Worm (Caenorhabditis elegans): ENCODE results near the gene F32A5.4.

Gene F32A5.4

DNA sequence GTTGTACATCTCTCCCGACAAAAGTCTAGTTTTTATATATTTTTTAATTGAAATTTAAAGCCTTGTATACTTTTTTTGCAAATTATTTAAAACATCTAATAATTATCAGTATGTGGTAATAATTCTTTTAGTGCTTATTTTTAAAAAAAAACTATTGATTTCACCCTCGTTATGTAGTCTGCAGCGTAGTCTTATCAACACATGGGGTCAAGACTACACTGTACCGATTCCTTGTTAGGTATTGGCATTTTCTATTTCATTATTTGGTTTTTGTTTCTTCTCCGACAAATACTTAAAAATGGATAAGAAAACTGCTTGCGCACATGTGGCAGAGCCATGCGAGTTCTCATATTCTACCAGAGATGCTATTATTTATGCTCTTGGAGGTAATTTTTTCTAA is 32.9 kb upstream of the F32A5.4 start, which contains the start of gene maoc-1:
maoc-1 (plus strand) TSS at position 237 of the 400 bp plus-strand sequence.
- TF ChIP-seq pha-4 (tag; optimal IDR thresholded peaks at IDR 0.05): peak; percentile 41
- TF ChIP-seq pqm-1 (tag; optimal IDR thresholded peaks at IDR 0.05): peak; percentile 74
- TF ChIP-seq elt-2 (tag; optimal IDR thresholded peaks at IDR 0.05): peak; percentile 69
- no peak for TF ChIP-seq nhr-11 (tag; optimal IDR thresholded peaks at IDR 0.05)

DNA sequence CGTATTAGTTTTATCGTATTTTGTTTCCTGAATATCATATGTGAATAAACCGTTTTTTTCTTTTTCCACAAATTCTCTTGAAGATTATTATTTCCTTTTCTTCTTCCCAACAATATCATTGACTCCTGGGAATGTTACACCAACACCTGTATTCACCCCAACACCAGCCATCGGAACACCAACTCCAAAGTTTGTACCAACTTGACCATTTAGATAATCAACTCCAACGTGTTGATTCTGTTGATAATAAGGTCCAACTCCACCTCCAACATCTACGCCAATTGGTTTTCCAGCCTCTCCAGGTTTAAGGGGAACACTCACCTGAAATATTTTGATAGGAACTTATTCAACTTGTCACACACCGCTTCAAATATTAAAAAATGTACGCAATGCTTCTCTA is 31.5 kb upstream of the F32A5.4 start:
- TF ChIP-seq elt-2 (tag; optimal IDR thresholded peaks at IDR 0.05) (peak; percentile 8), tbx-2 (tag; optimal IDR thresholded peaks at IDR 0.05) (no peak), nhr-25 (tag; optimal IDR thresholded peaks at IDR 0.05) (no peak), fkh-10 (GFP tag; optimal IDR thresholded peaks at IDR 0.05) (no peak), pqm-1 (tag; optimal IDR thresholded peaks at IDR 0.05) (peak; percentile 8), nhr-12 (tag; optimal IDR thresholded peaks at IDR 0.05) (no peak), ceh-16 (tag; optimal IDR thresholded peaks at IDR 0.05) (no peak), sea-2 (GFP tag; optimal IDR thresholded peaks at IDR 0.05) (no peak), ama-1 (optimal IDR thresholded peaks at IDR 0.05) (no peak), eor-1 (tag; optimal IDR thresholded peaks at IDR 0.05) (no peak)

DNA sequence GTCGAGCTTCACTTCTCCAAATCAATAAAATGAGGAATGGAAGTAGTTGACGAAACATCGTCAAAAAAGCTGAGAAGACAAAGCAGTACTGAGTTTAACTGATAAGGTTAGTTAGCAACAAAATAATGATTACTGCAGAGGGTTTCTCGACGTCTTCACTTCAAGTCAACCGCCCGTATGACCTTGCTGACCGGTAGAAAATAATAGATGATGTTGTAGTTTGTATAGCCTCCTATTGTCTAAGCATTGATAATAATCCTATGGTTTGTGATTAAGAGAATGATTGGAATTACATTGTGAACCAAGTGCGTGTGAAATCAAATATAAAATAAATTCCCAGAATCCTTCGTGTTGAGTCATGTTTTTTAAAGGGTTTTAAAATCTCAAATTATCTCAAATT is 29.6 kb upstream of the F32A5.4 start, which contains the start of gene E04F6.6:
E04F6.6 (minus strand) TSS at position 258 of the 400 bp plus-strand sequence.
- TF ChIP-seq jun-1 (tag; optimal IDR thresholded peaks at IDR 0.05) (no peak), nfya-1 (tag; optimal IDR thresholded peaks at IDR 0.05; ENCODE audit: insufficient read depth) (no peak), nhr-25 (tag; optimal IDR thresholded peaks at IDR 0.05) (peak; percentile 16)

DNA sequence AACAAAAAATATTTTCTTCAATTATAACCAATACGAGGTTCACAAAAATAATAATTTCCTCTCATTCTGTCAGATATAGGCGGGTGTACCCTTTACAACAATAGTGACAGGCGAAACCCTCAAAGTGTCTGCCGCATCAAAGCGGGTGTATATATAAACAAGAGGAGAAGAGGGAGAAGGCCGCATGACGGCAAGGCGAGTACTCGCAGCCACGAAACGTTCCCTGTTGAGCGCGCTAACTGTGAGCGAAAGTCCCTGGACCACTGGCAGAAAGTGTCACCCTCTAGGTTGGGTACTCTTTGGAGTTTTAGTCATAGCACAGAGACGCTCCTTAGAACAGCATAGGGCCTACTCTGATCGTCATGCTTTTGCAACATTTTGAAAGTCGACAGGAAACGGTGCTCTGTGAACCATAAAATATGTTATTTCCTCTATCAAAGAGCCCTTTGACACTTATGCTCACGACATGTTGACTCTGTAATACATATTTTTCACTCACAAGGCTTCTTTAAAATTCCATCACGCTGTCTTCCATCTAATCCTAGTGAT is 28.8 kb upstream of the F32A5.4 start, which contains the start of gene pcrg-1:
pcrg-1 (plus strand) TSS at position 499 of the 549 bp plus-strand sequence.
- peak; percentile 46 for TF ChIP-seq pha-4 (tag; optimal IDR thresholded peaks at IDR 0.05)
- no peak for TF ChIP-seq aly-2 (tag; optimal IDR thresholded peaks at IDR 0.05)
- TF ChIP-seq egl-5 (tag; optimal IDR thresholded peaks at IDR 0.05): no peak
- no peak for TF ChIP-seq fkh-10 (GFP tag; optimal IDR thresholded peaks at IDR 0.05)
- TF ChIP-seq lin-39 (tag; optimal IDR thresholded peaks at IDR 0.05): peak; percentile 66
- no peak for TF ChIP-seq ztf-11 (tag; optimal IDR thresholded peaks at IDR 0.05)
- no peak for TF ChIP-seq nhr-12 (tag; optimal IDR thresholded peaks at IDR 0.05)
- no peak for TF ChIP-seq elt-1 (tag; optimal IDR thresholded peaks at IDR 0.05)
- no peak for TF ChIP-seq jun-1 (tag; optimal IDR thresholded peaks at IDR 0.05)
- no peak for TF ChIP-seq nhr-67 (tag; optimal IDR thresholded peaks at IDR 0.05)
- no peak for TF ChIP-seq ztf-4 (tag; optimal IDR thresholded peaks at IDR 0.05)
- TF ChIP-seq nhr-25 (tag; optimal IDR thresholded peaks at IDR 0.05): peak; percentile 83
- TF ChIP-seq mdl-1 (tag; optimal IDR thresholded peaks at IDR 0.05): no peak
- TF ChIP-seq nhr-76 (tag; optimal IDR thresholded peaks at IDR 0.05): no peak
- no peak for TF ChIP-seq pqm-1 (tag; optimal IDR thresholded peaks at IDR 0.05)
- TF ChIP-seq zag-1 (tag; optimal IDR thresholded peaks at IDR 0.05): no peak
- peak; percentile 24 for TF ChIP-seq sea-2 (GFP tag; optimal IDR thresholded peaks at IDR 0.05)
- TF ChIP-seq ZK546.5 (tag; optimal IDR thresholded peaks at IDR 0.05): no peak
- TF ChIP-seq R02D3.7 (tag; optimal IDR thresholded peaks at IDR 0.05): peak; percentile 56
- TF ChIP-seq fkh-2 (tag; optimal IDR thresholded peaks at IDR 0.05): no peak
- no peak for TF ChIP-seq daf-12 (tag; optimal IDR thresholded peaks at IDR 0.05)
- no peak for TF ChIP-seq eor-1 (tag; optimal IDR thresholded peaks at IDR 0.05)
- TF ChIP-seq nhr-23 (tag; optimal IDR thresholded peaks at IDR 0.05): peak; percentile 34
- TF ChIP-seq ceh-16 (tag; optimal IDR thresholded peaks at IDR 0.05): no peak
- no peak for TF ChIP-seq nhr-77 (tag; optimal IDR thresholded peaks at IDR 0.05)
- no peak for TF ChIP-seq mml-1 (tag; optimal IDR thresholded peaks at IDR 0.05)
- TF ChIP-seq unc-39 (tag; optimal IDR thresholded peaks at IDR 0.05): no peak
- peak; percentile 76 for TF ChIP-seq lsy-12 (tag; optimal IDR thresholded peaks at IDR 0.05)
- no peak for TF ChIP-seq egl-27 (tag; optimal IDR thresholded peaks at IDR 0.05)
- no peak for TF ChIP-seq nhr-237 (tag; optimal IDR thresholded peaks at IDR 0.05)
- peak; percentile 41 for TF ChIP-seq elt-2 (tag; optimal IDR thresholded peaks at IDR 0.05)
- no peak for TF ChIP-seq lin-15B (tag; optimal IDR thresholded peaks at IDR 0.05)
- TF ChIP-seq nhr-28 (tag; optimal IDR thresholded peaks at IDR 0.05): no peak
- TF ChIP-seq ceh-28 (tag; optimal IDR thresholded peaks at IDR 0.05): no peak
- TF ChIP-seq snpc-4 (tag; optimal IDR thresholded peaks at IDR 0.05): peak; percentile 99
- TF ChIP-seq skn-1 (tag; optimal IDR thresholded peaks at IDR 0.05): no peak
- TF ChIP-seq elt-3 (tag; optimal IDR thresholded peaks at IDR 0.05): peak in 1 of 3 experiments; percentile 42
- TF ChIP-seq nfya-1 (tag; optimal IDR thresholded peaks at IDR 0.05; ENCODE audit: insufficient read depth): peak; percentile 67
- no peak for TF ChIP-seq nhr-11 (tag; optimal IDR thresholded peaks at IDR 0.05)
- TF ChIP-seq tbx-2 (tag; optimal IDR thresholded peaks at IDR 0.05): peak; percentile 78
- no peak for TF ChIP-seq hmg-11 (tag; optimal IDR thresholded peaks at IDR 0.05)
- no peak for TF ChIP-seq unc-62 (GFP tag; optimal IDR thresholded peaks at IDR 0.05)
- TF ChIP-seq ceh-82 (tag; optimal IDR thresholded peaks at IDR 0.05): peak; percentile 33
- no peak for TF ChIP-seq ceh-9 (tag; optimal IDR thresholded peaks at IDR 0.05)
